Worm (Caenorhabditis elegans) whole organism, late embryonic: ENCODE measurements around the gene alfa-1.

Source experiments
- T23F11.4 ChIP-seq: fragments of 200-800 bp; sonication (Bioruptor generic); optimal IDR thresholded peaks from 2 replicates; lab custom pipeline; 2018; ENCODE audit warnings: mild to moderate bottlenecking, missing genetic modification characterization, missing compliant biosample characterization
- ceh-30 ChIP-seq: fragments of 150-350 bp; optimal IDR thresholded peaks from 2 replicates; lab custom pipeline; 2014; ENCODE audit warnings: missing biosample characterization, missing genetic modification characterization
- pqm-1 ChIP-seq: sonication (generic microtip); optimal IDR thresholded peaks from 2 replicates; lab custom pipeline; 2016; ENCODE audit warnings: missing genetic modification characterization, missing compliant biosample characterization

ce11 chrII:7666338-7666737, 4.0 kb upstream of the alfa-1 start:
- TF ChIP-seq ceh-30 (tag; lab: Kevin White, UChicago) (no peak), T23F11.4 (GFP tag; lab: Kevin White, UChicago) (no peak), pqm-1 (tag; lab: Kevin White, UChicago) (no peak)
